Fruit fly (Drosophila melanogaster) whole organism, adult: ENCODE results near the gene lawc.

Experiments
- CG11617 ChIP-seq: fragments of 200-800 bp; sonication (Bioruptor generic); optimal IDR thresholded peaks from 2 replicates; lab custom pipeline; 2017; ENCODE audit warnings: mild to moderate bottlenecking, missing biosample characterization, missing genetic modification reagents, missing genetic modification characterization
- CG12768 ChIP-seq: fragments of 200-800 bp; sonication (Bioruptor generic); optimal IDR thresholded peaks from 2 replicates; lab custom pipeline; 2017; ENCODE audit warnings: missing biosample characterization, missing genetic modification characterization, mild to moderate bottlenecking, moderate library complexity, missing genetic modification reagents
- CG14711 ChIP-seq: fragments of 200-800 bp; sonication (Bioruptor generic); optimal IDR thresholded peaks from 2 replicates; lab custom pipeline; 2018; ENCODE audit warnings: missing biosample characterization, mild to moderate bottlenecking, missing genetic modification characterization, moderate library complexity
- CG1620 ChIP-seq: fragments of 200-800 bp; sonication (Bioruptor generic); optimal IDR thresholded peaks from 2 replicates; lab custom pipeline; 2016; ENCODE audit warnings: missing biosample characterization, missing genetic modification characterization
- CG33017 ChIP-seq: fragments of 200-800 bp; sonication (Bioruptor generic); optimal IDR thresholded peaks from 2 replicates; lab custom pipeline; 2018; ENCODE audit warnings: missing biosample characterization, mild to moderate bottlenecking, missing genetic modification characterization, moderate library complexity
- CG5204 ChIP-seq: fragments of 200-800 bp; sonication (Bioruptor generic); optimal IDR thresholded peaks from 2 replicates; lab custom pipeline; 2016; ENCODE audit warnings: missing biosample characterization, missing genetic modification characterization
- CG7045 ChIP-seq: fragments of 200-800 bp; sonication (Bioruptor generic); optimal IDR thresholded peaks from 2 replicates; lab custom pipeline; 2017; ENCODE audit warnings: missing biosample characterization, mild to moderate bottlenecking, missing genetic modification characterization
- CG7101 ChIP-seq: fragments of 200-800 bp; sonication (Bioruptor generic); optimal IDR thresholded peaks from 2 replicates; lab custom pipeline; 2018; ENCODE audit warnings: missing biosample characterization, mild to moderate bottlenecking, missing genetic modification characterization, moderate library complexity
- Clk ChIP-seq: fragments of 200-800 bp; sonication (Bioruptor generic); optimal IDR thresholded peaks from 2 replicates; lab custom pipeline; 2017; ENCODE audit warnings: missing biosample characterization, missing genetic modification characterization
- Crg-1 ChIP-seq: fragments of 200-800 bp; sonication (Bioruptor generic); optimal IDR thresholded peaks from 2 replicates; lab custom pipeline; 2016; ENCODE audit warnings: missing biosample characterization, missing genetic modification characterization
- Hr96 ChIP-seq: fragments of 200-800 bp; sonication (Bioruptor generic); optimal IDR thresholded peaks from 2 replicates; lab custom pipeline; 2016; ENCODE audit warnings: missing biosample characterization, missing genetic modification characterization
- Mnt ChIP-seq: fragments of 200-800 bp; sonication (Bioruptor generic); optimal IDR thresholded peaks from 2 replicates; lab custom pipeline; 2016; ENCODE audit warnings: missing biosample characterization, mild to moderate bottlenecking, missing genetic modification characterization
- bab1 ChIP-seq: fragments of 200-800 bp; sonication (Bioruptor generic); optimal IDR thresholded peaks from 3 replicates; lab custom pipeline; 2019; ENCODE audit warnings: missing biosample characterization, mild to moderate bottlenecking, missing genetic modification characterization, moderate library complexity
- cic ChIP-seq: fragments of 200-800 bp; sonication (Bioruptor generic); optimal IDR thresholded peaks from 2 replicates; lab custom pipeline; 2017; ENCODE audit warnings: missing biosample characterization, mild to moderate bottlenecking, missing genetic modification characterization, moderate library complexity
- cnc ChIP-seq, 2 experiments: fragments of >200 bp; optimal IDR thresholded peaks; 2 replicates each; lab custom pipeline; 2017
- kay ChIP-seq: fragments of 200-800 bp; sonication (Bioruptor generic); peaks from one replicate; lab custom pipeline; 2016; ENCODE audit warnings: missing biosample characterization, missing genetic modification characterization, borderline replicate concordance
- ovo ChIP-seq: fragments of 200-800 bp; sonication (Bioruptor generic); optimal IDR thresholded peaks from 2 replicates; lab custom pipeline; 2016; ENCODE audit warnings: missing biosample characterization, missing genetic modification characterization
- pad ChIP-seq: fragments of 200-800 bp; sonication (Bioruptor generic); optimal IDR thresholded peaks from 3 replicates; lab custom pipeline; 2017; ENCODE audit warnings: missing biosample characterization, missing genetic modification characterization, mild to moderate bottlenecking, moderate library complexity, missing genetic modification reagents
- tj ChIP-seq: fragments of 200-800 bp; sonication (Bioruptor generic); optimal IDR thresholded peaks from 3 replicates; lab custom pipeline; 2017; ENCODE audit warnings: missing biosample characterization, mild to moderate bottlenecking, missing genetic modification characterization, moderate library complexity
- toe ChIP-seq: fragments of 200-800 bp; sonication (Bioruptor generic); optimal IDR thresholded peaks from 2 replicates; lab custom pipeline; 2016; ENCODE audit warnings: missing biosample characterization, missing genetic modification characterization

lawc gene

DNA sequence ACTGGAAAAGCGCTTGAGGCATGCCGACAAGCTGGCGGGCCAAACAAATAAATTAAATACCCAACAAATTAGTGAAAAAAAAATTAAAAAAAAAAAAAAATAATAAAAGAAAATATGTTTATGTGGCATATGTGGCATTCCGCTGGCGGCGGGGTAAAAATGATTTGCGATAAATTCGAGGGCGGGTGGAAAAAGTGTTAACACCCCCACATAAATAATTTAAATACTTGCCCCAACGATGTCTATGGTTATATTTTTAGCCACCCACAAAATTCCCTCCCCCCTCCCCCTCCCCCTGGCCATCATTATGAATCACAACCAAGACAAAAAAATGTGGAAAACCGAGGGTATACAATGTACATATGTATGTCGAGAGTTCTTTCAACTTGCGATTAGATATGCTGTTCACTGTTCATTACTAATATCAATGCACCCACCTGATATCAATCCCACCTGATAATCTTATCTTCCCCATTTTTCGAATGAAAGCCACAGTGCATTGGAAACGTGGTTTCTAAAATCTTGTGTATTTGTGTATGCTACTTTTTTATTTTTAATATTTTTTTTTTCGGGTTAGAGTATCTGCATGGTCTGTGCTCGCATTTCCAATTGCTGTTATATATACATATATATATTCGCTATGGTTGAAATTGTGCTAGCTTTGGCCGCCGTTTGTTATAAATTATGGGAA is 38.9 kb upstream of the lawc start:
- no peak for TF ChIP-seq cnc (optimal IDR thresholded peaks at IDR 0.05; lab: Kevin White, UChicago)
- TF ChIP-seq tj (GFP tag; lab: Kevin White, UChicago) = no peak
- TF ChIP-seq Mnt = no peak
- no peak for TF ChIP-seq CG7101 (tag; lab: Kevin White, UChicago)
- no peak for TF ChIP-seq cic (GFP tag; lab: Kevin White, UChicago)
- TF ChIP-seq CG7045 (GFP tag; lab: Kevin White, UChicago) = no peak

DNA sequence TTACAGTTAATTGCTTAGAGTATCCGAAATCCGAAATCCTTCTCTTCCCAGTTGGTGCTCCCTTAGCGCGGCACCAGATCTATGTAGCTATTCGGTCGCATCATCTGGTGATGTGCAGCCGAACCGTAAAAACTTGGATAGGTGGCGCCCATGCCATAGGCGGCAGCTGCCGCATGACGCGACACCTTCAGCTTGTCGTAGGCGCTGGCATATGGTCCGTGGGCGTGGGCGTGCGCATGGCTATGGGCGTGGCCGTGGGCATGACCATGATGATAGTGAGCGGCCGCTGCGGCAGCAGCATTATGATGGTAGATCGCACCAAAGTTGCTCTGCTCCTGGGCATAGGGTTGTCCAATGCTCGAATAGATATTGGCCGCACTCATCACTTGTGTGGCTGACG is 36.7 kb upstream of the lawc start:
- TF ChIP-seq kay (GFP tag; lab: Kevin White, UChicago) (no peak), Clk (no peak), CG7045 (GFP tag; lab: Kevin White, UChicago) (no peak), CG12768 (no peak), CG14711 (no peak), Mnt (no peak), CG7101 (tag; lab: Kevin White, UChicago) (no peak), toe (GFP tag; lab: Kevin White, UChicago) (no peak), Hr96 (GFP tag; lab: Kevin White, UChicago) (no peak), cic (GFP tag; lab: Kevin White, UChicago) (no peak), bab1 (GFP tag; lab: Kevin White, UChicago) (no peak), pad (GFP tag; lab: Kevin White, UChicago) (no peak), CG11617 (GFP tag; lab: Kevin White, UChicago) (no peak), ovo (no peak)

DNA sequence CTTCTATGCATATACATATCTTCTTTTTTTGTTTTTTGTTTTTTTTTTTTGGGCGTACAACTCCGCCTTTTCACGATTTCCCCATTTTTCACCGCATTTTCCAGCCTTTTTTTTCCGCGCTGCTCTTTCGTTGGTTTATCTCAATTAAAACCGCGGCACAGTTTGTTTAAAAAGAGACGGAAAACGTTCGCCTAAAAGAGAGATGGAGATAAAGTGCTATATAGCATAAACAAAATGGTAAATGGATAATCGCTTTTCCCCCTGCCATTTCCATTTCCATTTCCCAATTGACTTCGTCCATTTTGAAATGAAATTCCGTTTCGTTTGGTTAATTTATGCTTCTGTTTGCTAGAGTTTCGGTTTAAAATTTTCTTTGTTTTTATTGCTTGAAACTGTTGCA is 35.7 kb upstream of the lawc start:
- TF ChIP-seq bab1 (GFP tag; lab: Kevin White, UChicago) (no peak), tj (GFP tag; lab: Kevin White, UChicago) (no peak), Hr96 (GFP tag; lab: Kevin White, UChicago) (no peak), CG12768 (no peak), cic (GFP tag; lab: Kevin White, UChicago) (no peak), Crg-1 (GFP tag; lab: Kevin White, UChicago) (no peak), Mnt (no peak), CG7101 (tag; lab: Kevin White, UChicago) (no peak), toe (GFP tag; lab: Kevin White, UChicago) (no peak), CG14711 (no peak), kay (GFP tag; lab: Kevin White, UChicago) (no peak), Clk (no peak), CG1620 (GFP tag; lab: Kevin White, UChicago) (no peak), CG33017 (tag; lab: Kevin White, UChicago) (no peak)

DNA sequence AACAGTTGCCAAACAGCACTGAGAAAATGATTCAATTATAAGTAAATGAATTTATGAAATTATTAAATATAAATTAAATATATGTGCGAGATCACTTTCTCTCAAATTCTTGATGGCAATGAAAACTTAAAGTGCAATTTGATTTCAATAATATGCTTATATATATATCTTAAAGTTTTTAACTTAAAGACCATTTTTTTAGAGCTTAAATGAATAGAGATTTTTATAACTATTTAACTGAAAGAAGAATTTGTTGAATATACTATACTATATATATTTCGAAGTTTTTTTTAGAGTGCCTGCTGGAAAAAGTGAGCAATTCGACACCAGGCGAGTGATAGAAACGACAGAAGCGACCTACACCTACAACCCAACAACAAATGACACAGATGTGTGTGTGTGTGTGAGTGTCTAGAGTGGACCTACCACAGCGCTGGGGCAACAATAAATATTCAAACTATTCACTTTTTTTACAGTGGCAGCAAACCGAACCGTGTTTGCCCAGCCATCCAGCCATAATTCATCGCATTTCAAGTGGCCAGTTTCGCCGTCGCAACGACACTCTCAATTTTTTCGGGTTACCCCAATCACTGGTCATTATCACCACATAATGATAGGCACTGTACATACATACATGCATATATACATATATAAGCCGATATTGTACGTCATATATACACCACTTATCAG is 33.6 kb upstream of the lawc start:
- TF ChIP-seq kay (GFP tag; lab: Kevin White, UChicago) (no peak), pad (GFP tag; lab: Kevin White, UChicago) (no peak), CG12768 (no peak)

DNA sequence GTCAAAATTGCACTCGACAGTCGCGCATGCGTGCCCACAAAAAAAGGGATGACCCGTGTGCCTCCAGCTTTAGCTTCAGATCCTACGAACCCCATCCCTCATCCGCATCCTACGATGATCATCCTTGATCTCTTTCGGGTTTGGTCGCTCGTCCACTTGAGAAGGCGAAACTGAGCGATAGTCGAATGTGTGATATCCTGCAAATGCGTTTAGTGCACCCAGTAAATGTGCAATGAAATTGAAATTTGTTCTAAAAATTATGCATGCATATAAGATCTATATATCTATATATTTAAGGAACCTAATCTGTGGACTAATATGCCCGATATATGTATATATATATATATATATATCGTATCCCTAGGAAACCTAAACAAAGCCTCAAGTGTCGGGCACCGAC is 32.8 kb upstream of the lawc start:
- TF ChIP-seq tj (GFP tag; lab: Kevin White, UChicago) = no peak
- TF ChIP-seq kay (GFP tag; lab: Kevin White, UChicago) = no peak
- TF ChIP-seq CG1620 (GFP tag; lab: Kevin White, UChicago) = no peak
- TF ChIP-seq CG5204 = no peak
- no peak for TF ChIP-seq CG7045 (GFP tag; lab: Kevin White, UChicago)
- TF ChIP-seq Crg-1 (GFP tag; lab: Kevin White, UChicago) = no peak
- TF ChIP-seq cnc (optimal IDR thresholded peaks at IDR 0.05; lab: Kevin White, UChicago) = no peak
- TF ChIP-seq toe (GFP tag; lab: Kevin White, UChicago) = no peak
- no peak for TF ChIP-seq CG14711
- no peak for TF ChIP-seq CG33017 (tag; lab: Kevin White, UChicago)
- no peak for TF ChIP-seq Clk
- no peak for TF ChIP-seq pad (GFP tag; lab: Kevin White, UChicago)
- no peak for TF ChIP-seq CG7101 (tag; lab: Kevin White, UChicago)
- TF ChIP-seq bab1 (GFP tag; lab: Kevin White, UChicago) = no peak
- TF ChIP-seq ovo = no peak
- no peak for TF ChIP-seq Mnt
- TF ChIP-seq cic (GFP tag; lab: Kevin White, UChicago) = no peak

DNA sequence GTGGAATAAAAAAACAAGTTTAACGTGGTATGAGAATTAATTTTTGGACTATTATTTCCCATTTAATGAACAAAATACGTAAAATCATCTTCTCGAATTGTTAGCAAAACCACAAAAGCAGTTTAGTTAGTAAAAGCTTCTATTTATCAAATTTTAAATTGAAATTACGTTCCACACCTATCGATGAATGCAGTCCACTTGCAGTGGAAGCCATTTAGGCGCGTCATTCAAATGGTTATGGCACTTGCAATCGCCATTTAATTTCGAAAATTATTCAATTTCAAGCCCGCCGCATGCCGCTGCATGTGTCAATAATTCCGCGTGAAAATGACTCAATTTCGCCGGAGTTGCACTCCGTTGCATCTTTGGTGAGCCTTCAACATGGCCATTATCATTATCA is 31.5 kb upstream of the lawc start:
- TF ChIP-seq CG5204 (no peak), kay (GFP tag; lab: Kevin White, UChicago) (peak; percentile 30), bab1 (GFP tag; lab: Kevin White, UChicago) (peak; percentile 29), pad (GFP tag; lab: Kevin White, UChicago) (no peak), CG33017 (tag; lab: Kevin White, UChicago) (no peak)

DNA sequence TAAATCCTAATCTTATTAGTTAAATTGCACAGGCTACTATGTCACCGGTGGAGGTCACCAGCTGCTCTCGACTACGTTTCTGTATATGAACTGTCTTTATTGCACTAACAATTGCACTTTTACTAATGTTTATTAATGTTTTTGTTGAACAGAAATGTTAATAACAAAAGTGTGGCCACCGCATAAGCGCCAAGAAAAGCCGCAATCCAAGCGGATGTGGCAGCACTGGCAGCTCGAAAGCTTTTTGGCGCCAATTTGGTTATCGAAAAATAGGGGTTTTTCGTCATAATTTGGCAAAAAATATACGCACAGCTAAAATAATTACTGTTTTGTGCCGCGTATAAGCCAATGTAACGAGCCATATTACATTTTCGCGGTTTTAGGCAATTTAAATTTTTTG is 30.7 kb upstream of the lawc start, which contains the start of gene CG12123:
Gene CG12123, minus strand, starts transcription at position 188 of the 400 bp plus-strand sequence.
- TF ChIP-seq tj (GFP tag; lab: Kevin White, UChicago) (no peak), bab1 (GFP tag; lab: Kevin White, UChicago) (peak; percentile 67)
